Worm (Caenorhabditis elegans): ENCODE results near the gene DH11.2.
A peak's percentile ranks its signal among the peaks of the same experiment; 100 is the strongest.

Gene DH11.2

ce11 chrII:8058769-8059168, 46.2 kb downstream of the DH11.2 start, which contains the start of gene T05H10.8:
TSS of gene T05H10.8 (plus strand) at chrII:8059069.
- TF ChIP-seq hlh-1 (tag; optimal IDR thresholded peaks at IDR 0.05) (no peak), nhr-28 (tag; optimal IDR thresholded peaks at IDR 0.05) (no peak), unc-62 (GFP tag; optimal IDR thresholded peaks at IDR 0.05) (no peak), unc-120 (tag; optimal IDR thresholded peaks at IDR 0.05; ENCODE audit: poor library complexity, severe bottlenecking) (no peak)

ce11 chrII:8059532-8059931, 46.9 kb downstream of the DH11.2 start:
- TF ChIP-seq nhr-237 (tag; optimal IDR thresholded peaks at IDR 0.05) (no peak), zip-8 (tag; optimal IDR thresholded peaks at IDR 0.05) (no peak)

ce11 chrII:8062334-8062791, 49.7 kb downstream of the DH11.2 start, which contains the start of gene ufd-2:
TSS of gene ufd-2 (plus strand) at chrII:8062741.
- TF ChIP-seq unc-39 (tag; optimal IDR thresholded peaks at IDR 0.05): no peak
- TF ChIP-seq cnd-1 (tag; optimal IDR thresholded peaks at IDR 0.05): peak; percentile 25
- TF ChIP-seq mls-2 (tag; optimal IDR thresholded peaks at IDR 0.05): no peak
- TF ChIP-seq zip-8 (tag; optimal IDR thresholded peaks at IDR 0.05): no peak
- no peak for TF ChIP-seq ceh-83 (GFP tag; optimal IDR thresholded peaks at IDR 0.05)
- no peak for TF ChIP-seq sem-2 (GFP tag; optimal IDR thresholded peaks at IDR 0.05)
- TF ChIP-seq nhr-2 (tag; optimal IDR thresholded peaks at IDR 0.05): no peak
- TF ChIP-seq snpc-4 (tag; optimal IDR thresholded peaks at IDR 0.05): no peak
- TF ChIP-seq elt-1 (tag; optimal IDR thresholded peaks at IDR 0.05; ENCODE audit: borderline replicate concordance, insufficient read depth): no peak
- TF ChIP-seq ceh-43 (GFP tag; optimal IDR thresholded peaks at IDR 0.05): no peak
- TF ChIP-seq drap-1 (GFP tag; optimal IDR thresholded peaks at IDR 0.05): peak; percentile 41
- no peak for TF ChIP-seq unc-62 (GFP tag; optimal IDR thresholded peaks at IDR 0.05)
- TF ChIP-seq nhr-76 (tag; optimal IDR thresholded peaks at IDR 0.05): no peak
- no peak for TF ChIP-seq nhr-12 (tag; optimal IDR thresholded peaks at IDR 0.05)
- TF ChIP-seq ztf-11 (tag; optimal IDR thresholded peaks at IDR 0.05): no peak
- TF ChIP-seq ham-2 (GFP tag; optimal IDR thresholded peaks at IDR 0.05): no peak
- TF ChIP-seq M03D4.4 (tag; optimal IDR thresholded peaks at IDR 0.05): no peak
- TF ChIP-seq nhr-28 (tag; optimal IDR thresholded peaks at IDR 0.05): no peak
- TF ChIP-seq pha-4 (tag; optimal IDR thresholded peaks at IDR 0.05): peak; percentile 73
- no peak for TF ChIP-seq elt-3 (tag; optimal IDR thresholded peaks at IDR 0.05)
- peak; percentile 59 for TF ChIP-seq ces-1 (GFP tag; optimal IDR thresholded peaks at IDR 0.05)
- peak; percentile 63 for TF ChIP-seq lsy-2 (tag; optimal IDR thresholded peaks at IDR 0.05)
- no peak for TF ChIP-seq lin-32 (GFP tag; optimal IDR thresholded peaks at IDR 0.05)
- peak; percentile 43 for TF ChIP-seq ceh-39 (tag; optimal IDR thresholded peaks at IDR 0.05)
- no peak for TF ChIP-seq unc-120 (tag; optimal IDR thresholded peaks at IDR 0.05; ENCODE audit: poor library complexity, severe bottlenecking)
- no peak for TF ChIP-seq tbx-8 (GFP tag; optimal IDR thresholded peaks at IDR 0.05)
- peak; percentile 41 for TF ChIP-seq hlh-1 (tag; optimal IDR thresholded peaks at IDR 0.05)
- TF ChIP-seq mep-1 (tag; optimal IDR thresholded peaks at IDR 0.05): peak; percentile 76
- TF ChIP-seq nhr-237 (tag; optimal IDR thresholded peaks at IDR 0.05): peak; percentile 48
- no peak for TF ChIP-seq blmp-1 (tag; optimal IDR thresholded peaks at IDR 0.05)
- no peak for TF ChIP-seq bed-3 (GFP tag; optimal IDR thresholded peaks at IDR 0.05)
- TF ChIP-seq lin-13 (tag; optimal IDR thresholded peaks at IDR 0.05): peak; percentile 76
- TF ChIP-seq mab-5 (tag; optimal IDR thresholded peaks at IDR 0.05): no peak
- no peak for TF ChIP-seq flh-1 (GFP tag; optimal IDR thresholded peaks at IDR 0.05)
- TF ChIP-seq sptf-1 (tag; optimal IDR thresholded peaks at IDR 0.05): no peak
